Fruit fly (Drosophila melanogaster) whole organism, embryonic: ENCODE measurements around the gene CG1824.

Source experiments
- CG10543 ChIP-seq: fragments of 200-800 bp; sonication (Bioruptor generic); optimal IDR thresholded peaks from 3 replicates; lab custom pipeline; 2017; ENCODE audit warnings: missing biosample characterization, mild to moderate bottlenecking, missing genetic modification characterization, moderate library complexity
- CG12071 ChIP-seq: fragments of 200-800 bp; sonication (Bioruptor generic); optimal IDR thresholded peaks from 3 replicates; lab custom pipeline; 2018; ENCODE audit warnings: missing biosample characterization, mild to moderate bottlenecking, missing genetic modification characterization
- CG12942 ChIP-seq: fragments of 200-800 bp; sonication (Bioruptor generic); optimal IDR thresholded peaks from 3 replicates; lab custom pipeline; 2016; ENCODE audit warnings: missing biosample characterization, missing genetic modification characterization
- CG13624 ChIP-seq: fragments of 200-800 bp; sonication (Bioruptor generic); optimal IDR thresholded peaks from 2 replicates; lab custom pipeline; 2016; ENCODE audit warnings: missing biosample characterization, missing genetic modification characterization
- CG15601 ChIP-seq: fragments of 200-800 bp; sonication (Bioruptor generic); optimal IDR thresholded peaks from 3 replicates; lab custom pipeline; 2019; ENCODE audit warnings: missing biosample characterization, mild to moderate bottlenecking, missing genetic modification characterization, moderate library complexity
- CG2889 ChIP-seq: fragments of 200-800 bp; sonication (Bioruptor generic); IDR thresholded peaks from 3 replicates; pipeline ENCODE4 v1.3.6; 2022; ENCODE audit warnings: missing biosample characterization, missing genetic modification characterization
- CG34224 ChIP-seq: fragments of 200-800 bp; sonication (Bioruptor generic); IDR thresholded peaks from 3 replicates; pipeline ENCODE4 v1.3.6; 2022; ENCODE audit warnings: missing biosample characterization, missing genetic modification characterization; ENCODE audit not compliant: partially characterized antibody
- CG34422 ChIP-seq: fragments of 200-800 bp; sonication (Bioruptor generic); IDR thresholded peaks from 3 replicates; pipeline ENCODE4 v1.3.6; 2022; ENCODE audit warnings: missing biosample characterization, missing genetic modification characterization
- CG3995 ChIP-seq: fragments of 200-800 bp; sonication (Bioruptor generic); optimal IDR thresholded peaks from 3 replicates; lab custom pipeline; 2016; ENCODE audit warnings: missing biosample characterization, missing genetic modification characterization
- CG5180 ChIP-seq: fragments of 200-800 bp; sonication (Bioruptor generic); optimal IDR thresholded peaks from 3 replicates; lab custom pipeline; 2017; ENCODE audit warnings: missing biosample characterization, missing genetic modification characterization, mild to moderate bottlenecking, moderate library complexity, missing genetic modification reagents
- CG6654 ChIP-seq: fragments of 200-800 bp; sonication (Bioruptor generic); optimal IDR thresholded peaks from 2 replicates; lab custom pipeline; 2017; ENCODE audit warnings: missing biosample characterization, mild to moderate bottlenecking, missing genetic modification characterization
- CG7556 ChIP-seq: fragments of 200-800 bp; sonication (Bioruptor generic); optimal IDR thresholded peaks from 2 replicates; lab custom pipeline; 2017; ENCODE audit warnings: missing biosample characterization, mild to moderate bottlenecking, missing genetic modification characterization
- CG7745 ChIP-seq: fragments of 200-800 bp; sonication (Bioruptor generic); optimal IDR thresholded peaks from 2 replicates; lab custom pipeline; 2018; ENCODE audit warnings: missing biosample characterization, mild to moderate bottlenecking, missing genetic modification characterization, moderate library complexity
- CG8359 ChIP-seq: fragments of 200-800 bp; sonication (Bioruptor generic); optimal IDR thresholded peaks from 2 replicates; lab custom pipeline; 2017; ENCODE audit warnings: missing biosample characterization, mild to moderate bottlenecking, missing genetic modification characterization, borderline replicate concordance
- CG9797 ChIP-seq: fragments of 200-800 bp; sonication (Bioruptor generic); optimal IDR thresholded peaks from 3 replicates; lab custom pipeline; 2018; ENCODE audit warnings: missing biosample characterization, mild to moderate bottlenecking, missing genetic modification characterization
- CoRest ChIP-seq: fragments of 200-800 bp; sonication (Bioruptor generic); optimal IDR thresholded peaks from 3 replicates; lab custom pipeline; 2018; ENCODE audit warnings: missing biosample characterization, mild to moderate bottlenecking, missing genetic modification characterization, moderate library complexity
- HLH4C ChIP-seq: fragments of 200-800 bp; sonication (Bioruptor generic); IDR thresholded peaks from 3 replicates; pipeline ENCODE4 v1.3.6; 2022; ENCODE audit warnings: missing biosample characterization, missing genetic modification characterization; ENCODE audit not compliant: partially characterized antibody
- Hmr ChIP-seq: fragments of 200-800 bp; sonication (Bioruptor generic); optimal IDR thresholded peaks from 3 replicates; lab custom pipeline; 2017; ENCODE audit warnings: mild to moderate bottlenecking, missing biosample characterization, missing genetic modification reagents, missing genetic modification characterization
- Hmx ChIP-seq: fragments of 200-800 bp; sonication (Bioruptor generic); optimal IDR thresholded peaks from 2 replicates; lab custom pipeline; 2016; ENCODE audit warnings: missing biosample characterization, missing genetic modification characterization
- Hr3 ChIP-seq: fragments of 200-800 bp; sonication (Bioruptor generic); optimal IDR thresholded peaks from 3 replicates; lab custom pipeline; 2016; ENCODE audit warnings: missing biosample characterization, missing genetic modification characterization
- Hsf ChIP-seq: fragments of 200-800 bp; sonication (Bioruptor generic); optimal IDR thresholded peaks from 3 replicates; lab custom pipeline; 2016; ENCODE audit warnings: missing biosample characterization, missing genetic modification characterization
- Jarid2 ChIP-seq: fragments of 200-800 bp; sonication (Bioruptor generic); optimal IDR thresholded peaks from 3 replicates; lab custom pipeline; 2017; ENCODE audit warnings: mild to moderate bottlenecking, missing biosample characterization, missing genetic modification reagents, missing genetic modification characterization
- MBD-R2 ChIP-seq: fragments of 200-800 bp; sonication (Bioruptor generic); IDR thresholded peaks from 2 replicates; pipeline ENCODE4 v1.3.6; 2022; ENCODE audit warnings: missing biosample characterization, missing genetic modification characterization
- Oli ChIP-seq: fragments of 200-800 bp; sonication (Bioruptor generic); optimal IDR thresholded peaks from 2 replicates; lab custom pipeline; 2018; ENCODE audit warnings: missing biosample characterization, mild to moderate bottlenecking, missing genetic modification characterization, moderate library complexity
- Scr ChIP-seq: fragments of 200-800 bp; sonication (Bioruptor generic); IDR thresholded peaks from 2 replicates; pipeline ENCODE4 v1.3.6; 2022; ENCODE audit warnings: missing biosample characterization, missing genetic modification characterization; ENCODE audit not compliant: partially characterized antibody
- Side ChIP-seq: fragments of 200-800 bp; sonication (Bioruptor generic); optimal IDR thresholded peaks from 2 replicates; lab custom pipeline; 2016; ENCODE audit warnings: missing biosample characterization, missing genetic modification characterization
- Trl ChIP-seq, 3 experiments: fragments of >200 bp in 2 of 3; fragments of 200-800 bp in 1 of 3; sonication (Bioruptor generic) in 1 of 3; optimal IDR thresholded peaks; 2 replicates in 1 of 3; 3 replicates in 2 of 3; lab custom pipeline; 2016 to 2017; ENCODE audit warnings: missing biosample characterization in 1 of 3, missing genetic modification characterization in 1 of 3
- ara ChIP-seq: fragments of 200-800 bp; sonication (Bioruptor generic); IDR thresholded peaks from 2 replicates; pipeline ENCODE4 v1.3.6; 2022; ENCODE audit warnings: missing biosample characterization, missing genetic modification characterization
- chinmo ChIP-seq: fragments of 200-800 bp; sonication (Bioruptor generic); IDR thresholded peaks from 4 replicates; pipeline ENCODE4 v1.3.6; 2022; ENCODE audit warnings: missing biosample characterization, missing genetic modification characterization; ENCODE audit not compliant: partially characterized antibody
- chn ChIP-seq: fragments of 200-800 bp; sonication (Bioruptor generic); optimal IDR thresholded peaks from 2 replicates; lab custom pipeline; 2016; ENCODE audit warnings: missing biosample characterization, missing genetic modification characterization
- crc ChIP-seq: fragments of 200-800 bp; sonication (Bioruptor generic); optimal IDR thresholded peaks from 2 replicates; lab custom pipeline; 2016; ENCODE audit warnings: missing biosample characterization, missing genetic modification characterization
- danr ChIP-seq: fragments of 200-800 bp; sonication (Bioruptor generic); IDR thresholded peaks from 2 replicates; pipeline ENCODE4 v1.3.6; 2022; ENCODE audit warnings: missing biosample characterization, missing genetic modification characterization
- dmrt99B ChIP-seq: fragments of 200-800 bp; sonication (Bioruptor generic); optimal IDR thresholded peaks from 2 replicates; lab custom pipeline; 2018; ENCODE audit warnings: missing biosample characterization, mild to moderate bottlenecking, missing genetic modification characterization, moderate library complexity
- ems ChIP-seq: fragments of 200-800 bp; sonication (Bioruptor generic); optimal IDR thresholded peaks from 3 replicates; lab custom pipeline; 2016; ENCODE audit warnings: missing biosample characterization, missing genetic modification characterization
- fd102C ChIP-seq: fragments of 200-800 bp; sonication (Bioruptor generic); optimal IDR thresholded peaks from 2 replicates; lab custom pipeline; 2018; ENCODE audit warnings: missing biosample characterization, mild to moderate bottlenecking, missing genetic modification characterization, moderate library complexity
- fd64A ChIP-seq: fragments of 200-800 bp; sonication (Bioruptor generic); optimal IDR thresholded peaks from 3 replicates; lab custom pipeline; 2018; ENCODE audit warnings: missing biosample characterization, mild to moderate bottlenecking, missing genetic modification characterization
- fd96Cb ChIP-seq: fragments of 200-800 bp; sonication (Bioruptor generic); optimal IDR thresholded peaks from 2 replicates; lab custom pipeline; 2018; ENCODE audit warnings: missing biosample characterization, mild to moderate bottlenecking, missing genetic modification characterization, moderate library complexity
- jumu ChIP-seq: fragments of 200-800 bp; sonication (Bioruptor generic); optimal IDR thresholded peaks from 3 replicates; lab custom pipeline; 2016; ENCODE audit warnings: missing biosample characterization, missing genetic modification characterization
- lab ChIP-seq: fragments of 200-800 bp; sonication (Bioruptor generic); optimal IDR thresholded peaks from 3 replicates; lab custom pipeline; 2017; ENCODE audit warnings: missing biosample characterization, missing genetic modification characterization, mild to moderate bottlenecking, moderate library complexity, missing genetic modification reagents
- lbe ChIP-seq: fragments of 200-800 bp; sonication (Bioruptor generic); optimal IDR thresholded peaks from 2 replicates; lab custom pipeline; 2016; ENCODE audit warnings: missing biosample characterization, mild to moderate bottlenecking, missing genetic modification characterization
- maf-S ChIP-seq: fragments of 200-800 bp; sonication (Bioruptor generic); optimal IDR thresholded peaks from 2 replicates; lab custom pipeline; 2016; ENCODE audit warnings: missing biosample characterization, missing genetic modification characterization
- nerfin-1 ChIP-seq: fragments of 200-800 bp; sonication (Bioruptor generic); optimal IDR thresholded peaks from 3 replicates; lab custom pipeline; 2019; ENCODE audit warnings: missing biosample characterization, mild to moderate bottlenecking, missing genetic modification characterization, moderate library complexity
- pnt ChIP-seq: fragments of 200-800 bp; sonication (Bioruptor generic); optimal IDR thresholded peaks from 3 replicates; lab custom pipeline; 2016; ENCODE audit warnings: missing biosample characterization, missing genetic modification characterization
- pum ChIP-seq: fragments of 200-800 bp; sonication (Bioruptor generic); optimal IDR thresholded peaks from 2 replicates; lab custom pipeline; 2016; ENCODE audit warnings: missing biosample characterization, missing genetic modification characterization
- sisA ChIP-seq: fragments of 200-800 bp; sonication (Bioruptor generic); IDR thresholded peaks from 2 replicates; pipeline ENCODE4 v1.3.6; 2022; ENCODE audit warnings: missing biosample characterization, missing genetic modification characterization
- stc ChIP-seq: fragments of 200-800 bp; sonication (Bioruptor generic); IDR thresholded peaks from 2 replicates; pipeline ENCODE4 v1.3.6; 2022; ENCODE audit warnings: missing biosample characterization, missing genetic modification characterization
- zen ChIP-seq: fragments of 200-800 bp; sonication (Bioruptor generic); optimal IDR thresholded peaks from 3 replicates; lab custom pipeline; 2018; ENCODE audit warnings: missing biosample characterization, mild to moderate bottlenecking, missing genetic modification characterization, moderate library complexity
- zfh2 ChIP-seq: fragments of 200-800 bp; sonication (Bioruptor generic); optimal IDR thresholded peaks from 2 replicates; lab custom pipeline; 2016; ENCODE audit warnings: missing biosample characterization, missing genetic modification characterization

Gene CG1824

dm6 chrX:12631317-12632156 is 36.1 kb upstream of the CG1824 start, which contains the start of gene Tomosyn (continued):
- peak; percentile 20 for TF ChIP-seq zen (tag; lab: Kevin White, UChicago)
- no peak for TF ChIP-seq crc
- peak; percentile 46 for TF ChIP-seq lab (GFP tag; lab: Kevin White, UChicago)
- TF ChIP-seq CG10543 (GFP tag; lab: Kevin White, UChicago) = no peak
- TF ChIP-seq Hr3 (GFP tag; lab: Kevin White, UChicago) = peak; percentile 35
- peak; percentile 48 for TF ChIP-seq Hmr (GFP tag; lab: Kevin White, UChicago)
- TF ChIP-seq dmrt99B = peak; percentile 19
- TF ChIP-seq maf-S (GFP tag; lab: Kevin White, UChicago) = peak; percentile 22
- 0 out of 2 replicates have a peak, but pooled peaks have one; percentile 11 for TF ChIP-seq ara (GFP tag; lab: Robert Waterston, UW)
- no peak for TF ChIP-seq Trl (optimal IDR thresholded peaks at IDR 0.05; lab: Kevin White, UChicago)
- TF ChIP-seq Trl (GFP tag; optimal IDR thresholded peaks at IDR 0.05; lab: Kevin White, UChicago) = peak; percentile 23
- TF ChIP-seq Jarid2 (GFP tag; lab: Kevin White, UChicago) = peak; percentile 55
- peak; percentile 2 for TF ChIP-seq CG12942
- TF ChIP-seq CG15601 (tag; lab: Kevin White, UChicago) = no peak
- peak; percentile 87 for TF ChIP-seq CG3995 (GFP tag; lab: Kevin White, UChicago)
- no peak for TF ChIP-seq fd102C (GFP tag; lab: Kevin White, UChicago)
- no peak for TF ChIP-seq sisA (GFP tag; lab: Robert Waterston, UW)
- no peak for TF ChIP-seq Oli (tag; lab: Kevin White, UChicago)
- TF ChIP-seq HLH4C (GFP tag; lab: Robert Waterston, UW) = peak; percentile 77
- TF ChIP-seq jumu = peak; percentile 16
- peak; percentile 77 for TF ChIP-seq Scr (GFP tag; lab: Robert Waterston, UW)
- TF ChIP-seq CG34224 = peak; percentile 78
- TF ChIP-seq CG8359 (GFP tag; lab: Kevin White, UChicago) = no peak
- TF ChIP-seq Side (GFP tag; lab: Kevin White, UChicago) = peak; percentile 19
- TF ChIP-seq chn (GFP tag; lab: Kevin White, UChicago) = peak; percentile 27
- TF ChIP-seq fd64A (GFP tag; lab: Kevin White, UChicago) = no peak
- peak; percentile 74 for TF ChIP-seq CoRest (tag; lab: Kevin White, UChicago)
- peak; percentile 51 for TF ChIP-seq CG13624 (GFP tag; lab: Kevin White, UChicago)
- peak; percentile 3 for TF ChIP-seq pnt (GFP tag; lab: Kevin White, UChicago)
- no peak for TF ChIP-seq CG12071
- TF ChIP-seq Hmx = no peak
- peak; percentile 67; the same call in 2 of the 4 replicates for TF ChIP-seq chinmo (GFP tag; lab: Robert Waterston, UW)
- peak; percentile 13 for TF ChIP-seq pum (GFP tag; lab: Kevin White, UChicago)
- peak; percentile 23 for TF ChIP-seq CG7556 (GFP tag; lab: Kevin White, UChicago)
- TF ChIP-seq CG5180 = no peak
- TF ChIP-seq lbe = no peak
- peak; percentile 14 for TF ChIP-seq fd96Cb (tag; lab: Kevin White, UChicago)
- peak; percentile 96 for TF ChIP-seq nerfin-1
- TF ChIP-seq CG7745 (tag; lab: Kevin White, UChicago) = no peak
- TF ChIP-seq stc (GFP tag; lab: Robert Waterston, UW) = no peak
- peak; percentile 59 for TF ChIP-seq CG9797 (GFP tag; lab: Kevin White, UChicago)
- TF ChIP-seq ems (GFP tag; lab: Kevin White, UChicago) = peak; percentile 35
- no peak for TF ChIP-seq CG2889
- TF ChIP-seq CG6654 (GFP tag; lab: Kevin White, UChicago) = no peak
- TF ChIP-seq zfh2 = peak; percentile 46
- no peak for TF ChIP-seq CG34422
- TF ChIP-seq MBD-R2 (GFP tag; lab: Robert Waterston, UW) = peak; percentile 72
- TF ChIP-seq danr (GFP tag; lab: Robert Waterston, UW) = no peak
- TF ChIP-seq Hsf (GFP tag; lab: Kevin White, UChicago) = peak; percentile 28
